Fruit fly (Drosophila melanogaster) Kc167 (cell line): ENCODE results near the gene CG10035.

Experiments
- Myc ChIP-seq: fragments of >200 bp; optimal IDR thresholded peaks from 2 replicates; lab custom pipeline; 2017; ENCODE audit warnings: missing external identifiers
- Sin3A ChIP-seq: fragments of >200 bp; optimal IDR thresholded peaks from 2 replicates; lab custom pipeline; 2018; ENCODE audit warnings: missing external identifiers
- h ChIP-seq: fragments of >200 bp; optimal IDR thresholded peaks from 3 replicates; lab custom pipeline; 2018; ENCODE audit warnings: missing external identifiers
- insv ChIP-seq: fragments of >200 bp; optimal IDR thresholded peaks from 3 replicates; lab custom pipeline; 2018; ENCODE audit warnings: missing external identifiers
- psq ChIP-seq: fragments of >200 bp; optimal IDR thresholded peaks from 2 replicates; lab custom pipeline; 2017; ENCODE audit warnings: missing external identifiers
- ttk ChIP-seq: sonication (Bioruptor generic); optimal IDR thresholded peaks from 2 replicates; lab custom pipeline; 2017; ENCODE audit warnings: missing external identifiers

Gene CG10035

DNA sequence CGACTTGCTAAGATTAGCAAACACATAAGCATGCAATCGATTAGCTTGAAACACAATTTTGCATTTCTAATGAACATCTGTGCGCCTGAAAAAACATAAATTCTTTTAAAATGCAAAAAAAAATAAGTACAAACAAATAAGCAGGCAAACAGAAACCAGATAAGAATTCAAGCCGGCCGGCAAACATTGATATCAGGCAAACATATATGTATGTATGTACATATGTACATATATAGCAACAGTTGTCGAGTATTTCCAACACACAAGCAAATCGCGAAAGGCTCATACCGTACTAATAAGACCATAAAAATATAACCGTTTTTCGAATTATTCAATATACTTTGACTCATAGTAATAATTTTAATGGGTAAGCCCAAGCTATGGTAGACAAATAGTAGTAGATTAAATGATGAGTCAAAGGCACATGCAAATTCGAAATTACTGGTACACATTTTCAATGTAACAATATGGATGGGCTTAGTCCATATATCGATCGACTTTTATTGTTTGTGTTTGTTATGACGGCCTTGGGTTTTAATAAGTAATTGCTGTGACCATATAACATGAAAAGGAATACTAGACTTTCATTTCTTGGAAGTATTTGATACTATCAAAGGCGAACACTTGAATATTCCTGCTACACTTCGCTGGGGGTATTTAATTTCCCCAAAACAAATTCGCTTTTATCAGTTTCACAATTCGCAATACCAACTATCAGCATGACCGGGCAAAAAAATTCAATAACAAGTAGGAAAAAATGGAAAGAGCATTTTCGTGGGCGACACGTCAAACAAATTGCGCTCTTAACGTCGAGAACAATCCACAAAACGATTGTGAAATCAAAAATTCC, 12.5 kb downstream of the CG10035 start:
- TF ChIP-seq Myc, result no peak
- TF ChIP-seq insv (lab: Kevin White, UChicago), result no peak
- no peak for TF ChIP-seq ttk (lab: Kevin White, UChicago)
- no peak for TF ChIP-seq Sin3A (lab: Kevin White, UChicago)
- no peak for TF ChIP-seq h
- no peak for TF ChIP-seq psq (lab: Kevin White, UChicago)

DNA sequence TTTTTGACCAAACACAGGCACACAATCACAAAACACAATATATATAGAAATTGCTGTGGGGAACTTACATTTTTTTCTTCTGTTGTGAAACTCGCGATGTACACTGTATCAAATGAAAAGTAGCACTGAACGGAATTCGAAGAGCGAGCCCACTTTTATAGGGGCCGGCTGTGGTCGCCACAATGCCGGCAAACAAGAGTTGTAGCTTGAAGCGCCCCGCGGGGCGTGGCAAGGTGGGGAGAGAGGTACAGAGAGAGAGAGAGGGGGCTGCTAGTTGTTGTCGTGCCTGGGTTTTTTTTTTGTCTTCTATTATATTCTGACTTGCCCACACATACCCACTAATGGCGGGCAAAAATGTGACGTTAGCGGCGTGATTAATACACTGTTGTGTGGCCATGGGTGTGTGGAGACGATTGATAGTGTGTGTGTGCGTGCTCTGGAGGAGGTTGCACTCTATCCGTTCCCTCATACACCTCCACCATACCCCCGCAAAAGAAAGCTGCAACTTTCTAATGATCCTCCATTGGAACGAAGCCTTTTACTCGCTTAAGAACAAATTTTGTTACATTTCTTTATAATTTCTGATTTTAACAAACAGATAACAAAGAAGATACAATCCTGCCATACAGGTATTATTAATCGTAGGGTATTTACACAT, 13.2 kb downstream of the CG10035 start, which contains the start of gene GstD1:
Gene GstD1, minus strand, starts transcription at position 134 of the 658 bp plus-strand sequence.
- no peak for TF ChIP-seq ttk (lab: Kevin White, UChicago)
- TF ChIP-seq psq (lab: Kevin White, UChicago), result no peak
- no peak for TF ChIP-seq h
- no peak for TF ChIP-seq Sin3A (lab: Kevin White, UChicago)
- TF ChIP-seq Myc, result no peak
- TF ChIP-seq insv (lab: Kevin White, UChicago), result no peak

DNA sequence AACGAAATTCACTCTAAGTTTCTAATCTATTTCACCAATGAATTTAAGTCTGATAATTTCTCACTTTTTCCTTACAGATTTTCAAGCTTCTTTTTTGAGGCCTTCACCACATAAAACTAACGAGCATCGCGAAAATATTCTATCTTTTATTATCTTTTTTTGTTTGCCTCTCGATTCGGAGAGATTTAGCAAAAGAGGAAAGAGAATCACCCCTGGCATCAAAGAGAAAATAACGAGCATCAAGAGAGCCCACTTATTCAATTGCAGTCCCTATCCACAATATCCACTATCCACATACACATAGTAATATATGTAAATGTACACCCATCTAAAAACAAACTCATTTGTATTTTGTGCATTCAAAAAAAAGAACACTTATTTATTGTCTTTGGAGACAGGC, 15.0 kb downstream of the CG10035 start, which contains the start of gene GstD9:
Gene GstD9, minus strand, starts transcription at position 101 of the 400 bp plus-strand sequence.
- TF ChIP-seq psq (lab: Kevin White, UChicago), result no peak
- TF ChIP-seq h, result no peak
- no peak for TF ChIP-seq insv (lab: Kevin White, UChicago)

DNA sequence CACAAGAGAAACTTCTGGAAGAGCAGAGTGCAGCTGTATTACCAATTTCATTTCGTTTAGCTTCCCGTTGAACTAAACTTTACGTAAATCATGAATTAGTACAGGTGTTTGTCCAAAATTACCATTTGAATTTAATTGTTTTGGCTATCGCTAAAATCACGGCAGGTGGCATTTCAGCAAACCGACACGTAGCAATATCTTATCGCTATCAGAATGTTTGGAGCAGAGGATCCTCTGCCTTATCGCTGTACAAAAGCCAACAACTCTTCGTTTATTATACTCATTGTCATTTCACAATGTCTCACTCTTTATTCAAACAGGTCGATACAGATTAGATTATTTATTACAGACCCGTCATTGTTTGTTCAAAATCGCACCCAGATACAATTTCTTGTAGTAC, 16.6 kb downstream of the CG10035 start:
- TF ChIP-seq Myc (no peak), h (no peak), insv (lab: Kevin White, UChicago) (no peak), psq (lab: Kevin White, UChicago) (no peak), Sin3A (lab: Kevin White, UChicago) (no peak), ttk (lab: Kevin White, UChicago) (no peak)

DNA sequence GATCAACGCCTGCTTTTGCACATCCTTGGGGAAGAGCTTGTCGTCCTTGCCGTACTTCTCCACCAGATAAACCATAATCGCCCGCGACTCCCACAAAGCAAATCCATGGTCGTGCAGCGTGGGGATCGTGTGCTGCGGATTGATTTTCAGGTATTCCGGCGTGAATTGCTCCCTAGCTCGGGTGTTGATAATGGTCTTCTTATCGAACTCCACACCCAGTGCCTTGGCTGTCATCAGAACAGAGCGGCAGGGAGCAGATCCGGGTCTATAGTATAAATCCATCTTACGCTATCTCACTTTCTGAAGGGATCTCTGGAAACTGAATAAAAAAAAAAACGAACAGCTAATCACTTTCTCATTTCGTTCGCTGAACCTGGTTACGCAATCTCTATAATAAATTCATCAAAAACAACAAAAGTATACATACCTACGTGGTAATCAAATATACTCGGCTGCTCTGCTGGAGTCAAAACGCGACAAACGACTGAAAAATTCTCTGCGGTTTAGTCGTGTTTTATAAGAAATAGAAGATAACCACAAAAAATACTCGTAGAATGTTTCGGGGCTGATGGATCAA, 17.1 kb downstream of the CG10035 start, which contains the start of gene GstD10:
Gene GstD10, minus strand, starts transcription at position 472 of the 577 bp plus-strand sequence.
- TF ChIP-seq Myc (no peak), psq (lab: Kevin White, UChicago) (no peak), Sin3A (lab: Kevin White, UChicago) (no peak), h (no peak), insv (lab: Kevin White, UChicago) (no peak), ttk (lab: Kevin White, UChicago) (no peak)

DNA sequence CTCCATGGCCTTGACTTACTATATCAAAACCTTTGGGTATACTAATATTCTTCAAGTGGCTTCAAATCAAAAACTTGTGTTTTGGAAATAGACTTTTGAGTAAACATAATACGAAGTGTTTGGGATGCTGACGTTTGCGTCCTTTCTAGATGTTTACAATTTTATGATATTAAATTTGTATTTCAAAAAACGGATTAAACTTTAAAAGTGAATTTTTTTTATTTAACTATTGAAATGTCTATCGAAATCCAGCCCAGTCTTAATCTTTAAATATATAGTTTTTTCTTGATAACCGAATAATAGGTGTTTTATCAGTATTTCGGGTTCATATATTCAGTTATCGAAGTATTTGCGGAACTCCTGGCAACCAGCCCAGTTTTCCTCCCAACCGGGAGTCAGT, 17.9 kb downstream of the CG10035 start, which contains the start of gene Tim17a1:
Gene Tim17a1, minus strand, starts transcription at position 101 of the 400 bp plus-strand sequence.
- TF ChIP-seq insv (lab: Kevin White, UChicago) (no peak), psq (lab: Kevin White, UChicago) (no peak), Sin3A (lab: Kevin White, UChicago) (no peak), ttk (lab: Kevin White, UChicago) (no peak), Myc (no peak), h (no peak)

DNA sequence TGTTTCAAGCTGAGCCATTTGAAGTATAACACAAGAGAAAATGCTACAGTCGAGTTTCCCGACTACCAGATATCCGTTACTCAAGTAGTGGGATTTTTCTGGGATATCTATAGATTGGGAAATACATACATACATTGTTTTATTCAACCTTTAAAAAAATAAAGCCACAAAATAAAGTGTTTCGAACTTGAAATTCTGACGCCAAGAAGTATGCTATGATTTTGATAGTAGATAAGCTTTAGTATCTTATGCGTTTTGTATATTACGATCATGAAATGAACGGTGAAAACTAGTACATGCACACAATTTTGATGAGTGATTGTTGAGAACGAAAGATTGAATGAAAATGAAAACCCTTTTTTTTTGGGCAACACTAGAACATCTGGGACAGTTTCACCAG, 18.9 kb downstream of the CG10035 start:
- TF ChIP-seq h (no peak), ttk (lab: Kevin White, UChicago) (no peak), psq (lab: Kevin White, UChicago) (no peak), Myc (no peak), Sin3A (lab: Kevin White, UChicago) (no peak), insv (lab: Kevin White, UChicago) (no peak)

DNA sequence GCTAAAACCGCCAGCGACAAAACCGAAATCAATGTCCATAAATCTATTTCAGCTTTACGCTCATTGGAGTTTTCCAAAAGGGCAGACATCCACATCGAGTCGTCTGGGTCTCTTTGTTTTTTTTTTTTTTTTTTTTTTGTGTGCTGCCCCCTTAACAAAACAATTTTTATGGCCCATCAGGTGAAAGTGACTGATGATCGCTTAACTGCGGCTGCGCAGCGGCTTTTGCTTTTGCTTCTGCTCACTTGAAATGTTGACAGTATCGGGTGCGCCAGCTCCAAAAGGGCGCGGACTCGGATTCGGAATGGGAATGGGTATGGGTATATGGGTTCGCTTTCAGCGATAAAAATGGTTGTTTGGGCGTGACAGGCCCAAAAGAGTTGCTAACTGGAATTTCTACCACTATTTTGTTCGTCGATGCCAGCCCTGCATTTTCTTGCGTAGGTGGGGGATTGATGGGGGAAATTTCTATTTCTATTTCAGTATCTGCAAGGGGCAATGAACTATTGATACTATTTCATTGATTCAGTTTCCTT, 20.5 kb downstream of the CG10035 start:
- TF ChIP-seq h (no peak), psq (lab: Kevin White, UChicago) (no peak), Sin3A (lab: Kevin White, UChicago) (no peak), ttk (lab: Kevin White, UChicago) (no peak), insv (lab: Kevin White, UChicago) (no peak), Myc (no peak)

DNA sequence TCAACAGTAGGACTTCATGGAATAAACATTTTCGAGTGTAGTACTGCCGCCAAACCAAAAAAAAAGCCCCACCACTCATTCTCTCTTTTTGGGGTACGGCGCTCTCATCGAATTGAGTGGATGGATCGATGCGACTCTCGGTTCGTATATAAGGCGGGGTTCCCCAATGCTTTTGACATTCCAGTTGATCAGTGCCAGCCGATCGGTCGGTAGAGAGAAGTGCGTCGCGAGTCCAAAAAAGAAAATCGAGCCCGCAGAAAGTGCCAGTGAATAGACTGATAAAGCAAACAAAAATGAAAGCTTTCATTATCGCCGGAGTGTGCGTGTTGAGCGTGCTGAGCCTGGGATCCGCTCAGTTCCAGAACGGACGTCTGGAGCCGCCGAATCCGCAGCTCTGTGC, 22.7 kb downstream of the CG10035 start, which contains the start of gene CG4115:
Gene CG4115, plus strand, starts transcription at position 172 of the 400 bp plus-strand sequence.
- TF ChIP-seq Sin3A (lab: Kevin White, UChicago) (no peak), Myc (no peak), psq (lab: Kevin White, UChicago) (no peak), insv (lab: Kevin White, UChicago) (no peak), ttk (lab: Kevin White, UChicago) (no peak), h (no peak)

DNA sequence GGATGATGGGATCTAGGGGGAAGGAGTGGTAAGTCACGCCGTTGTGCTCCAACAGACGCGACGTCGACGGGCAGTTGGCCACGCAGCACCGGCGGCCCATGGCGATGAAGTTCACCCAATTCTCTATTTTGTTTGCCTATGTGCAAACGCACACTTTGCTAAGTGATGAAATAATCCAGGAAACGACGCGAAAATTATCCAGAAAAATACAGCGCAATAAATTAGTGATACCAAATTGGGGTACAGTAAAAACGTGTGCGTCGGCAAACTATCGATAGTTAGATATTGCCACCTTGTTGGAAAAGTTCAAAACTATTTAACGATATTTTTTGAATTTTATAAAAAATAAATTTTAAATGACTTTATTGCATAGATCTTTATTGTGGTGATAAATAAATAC, 26.4 kb downstream of the CG10035 start, which contains the start of gene MBD-R2:
Gene MBD-R2, minus strand, starts transcription at position 222 of the 400 bp plus-strand sequence.
- TF ChIP-seq insv (lab: Kevin White, UChicago) (no peak), psq (lab: Kevin White, UChicago) (no peak)

DNA sequence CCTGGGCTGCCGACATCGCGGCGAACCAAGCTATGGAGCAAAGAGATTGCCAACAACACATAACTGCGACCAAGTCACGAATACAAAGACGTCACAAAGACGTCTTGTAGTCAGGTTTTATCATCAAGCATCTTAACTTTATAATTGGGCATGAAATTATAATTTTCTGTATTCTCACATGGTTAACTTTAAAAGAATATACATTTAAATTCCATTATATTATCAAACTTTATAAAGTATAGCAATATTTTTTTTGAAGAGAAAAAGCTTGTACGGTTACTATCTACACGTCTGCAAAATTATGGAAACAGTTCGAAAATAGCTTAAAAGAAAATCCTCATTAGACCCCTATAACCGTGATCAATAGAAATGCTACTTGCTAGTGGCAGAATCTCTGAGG, 30.5 kb downstream of the CG10035 start, which contains the start of gene CG10041:
Gene CG10041, minus strand, starts transcription at position 101 of the 400 bp plus-strand sequence.
- TF ChIP-seq h (no peak), Sin3A (lab: Kevin White, UChicago) (no peak), ttk (lab: Kevin White, UChicago) (no peak), Myc (no peak), psq (lab: Kevin White, UChicago) (no peak), insv (lab: Kevin White, UChicago) (no peak)
